Fruit fly (Drosophila melanogaster) whole organism, embryonic: ENCODE results near the gene ATPsyngamma.

Experiments used
- ATbp ChIP-seq: fragments of 200-800 bp; sonication (Bioruptor generic); optimal IDR thresholded peaks from 2 replicates; lab custom pipeline; 2017; ENCODE audit warnings: missing biosample characterization, mild to moderate bottlenecking, missing genetic modification characterization, missing genetic modification reagents
- BEAF-32 ChIP-seq: fragments of 200-800 bp; sonication (Bioruptor generic); optimal IDR thresholded peaks from 3 replicates; lab custom pipeline; 2017; ENCODE audit warnings: missing biosample characterization, missing genetic modification characterization, mild to moderate bottlenecking, moderate library complexity, missing genetic modification reagents
- Bdp1 ChIP-seq: fragments of 200-800 bp; sonication (Bioruptor generic); optimal IDR thresholded peaks from 3 replicates; lab custom pipeline; 2016; ENCODE audit warnings: missing biosample characterization, missing genetic modification characterization
- CG10366 ChIP-seq: fragments of 200-800 bp; sonication (Bioruptor generic); IDR thresholded peaks from 2 replicates; pipeline ENCODE4 v1.3.6; 2022; ENCODE audit warnings: missing biosample characterization, missing genetic modification characterization
- CG10959 ChIP-seq: fragments of 200-800 bp; sonication (Bioruptor generic); IDR thresholded peaks from 2 replicates; pipeline ENCODE4 v1.3.6; 2022; ENCODE audit warnings: missing biosample characterization, missing genetic modification characterization
- CG11398 ChIP-seq: fragments of 200-800 bp; sonication (Bioruptor generic); optimal IDR thresholded peaks from 2 replicates; lab custom pipeline; 2016; ENCODE audit warnings: missing biosample characterization, missing genetic modification characterization
- CG11560 ChIP-seq: fragments of 200-800 bp; sonication (Bioruptor generic); IDR thresholded peaks from 3 replicates; pipeline ENCODE4 v1.3.6; 2022; ENCODE audit warnings: missing biosample characterization, missing genetic modification characterization
- CG12299 ChIP-seq: fragments of 200-800 bp; sonication (Bioruptor generic); optimal IDR thresholded peaks from 2 replicates; lab custom pipeline; 2018; ENCODE audit warnings: missing biosample characterization, mild to moderate bottlenecking, missing genetic modification characterization
- CG13775 ChIP-seq: fragments of 200-800 bp; sonication (Bioruptor generic); optimal IDR thresholded peaks from 3 replicates; lab custom pipeline; 2017; ENCODE audit warnings: missing biosample characterization, mild to moderate bottlenecking, missing genetic modification characterization
- CG14014 ChIP-seq: fragments of 200-800 bp; sonication (Bioruptor generic); IDR thresholded peaks from 2 replicates; pipeline ENCODE4 v1.3.6; 2022; ENCODE audit warnings: missing biosample characterization, missing genetic modification characterization
- CG15269 ChIP-seq: fragments of 200-800 bp; sonication (Bioruptor generic); optimal IDR thresholded peaks from 2 replicates; lab custom pipeline; 2018; ENCODE audit warnings: missing biosample characterization, mild to moderate bottlenecking, missing genetic modification characterization, moderate library complexity
- CG15696 ChIP-seq: fragments of 200-800 bp; sonication (Bioruptor generic); optimal IDR thresholded peaks from 2 replicates; lab custom pipeline; 2019; ENCODE audit warnings: missing biosample characterization, mild to moderate bottlenecking, missing genetic modification characterization, moderate library complexity
- CG17912 ChIP-seq: fragments of 200-800 bp; sonication (Bioruptor generic); optimal IDR thresholded peaks from 2 replicates; lab custom pipeline; 2018; ENCODE audit warnings: missing biosample characterization, mild to moderate bottlenecking, missing genetic modification characterization
- CG18619 ChIP-seq: fragments of 200-800 bp; sonication (Bioruptor generic); optimal IDR thresholded peaks from 3 replicates; lab custom pipeline; 2017; ENCODE audit warnings: missing biosample characterization, mild to moderate bottlenecking, missing genetic modification characterization
- CG2199 ChIP-seq: fragments of 200-800 bp; sonication (Bioruptor generic); IDR thresholded peaks from 3 replicates; pipeline ENCODE4 v1.3.6; 2022; ENCODE audit warnings: missing biosample characterization, missing genetic modification characterization
- CG31388 ChIP-seq: fragments of 200-800 bp; sonication (Bioruptor generic); optimal IDR thresholded peaks from 2 replicates; lab custom pipeline; 2016; ENCODE audit warnings: missing biosample characterization, missing genetic modification characterization
- CG33213 ChIP-seq: fragments of 200-800 bp; sonication (Bioruptor generic); optimal IDR thresholded peaks from 3 replicates; lab custom pipeline; 2016; ENCODE audit warnings: missing biosample characterization, missing genetic modification characterization
- CG3726 ChIP-seq: fragments of 200-800 bp; sonication (Bioruptor generic); IDR thresholded peaks from 3 replicates; pipeline ENCODE4, ENCODE4 v1.3.6; 2022; ENCODE audit warnings: missing biosample characterization, missing genetic modification characterization
- CG4282 ChIP-seq: fragments of 200-800 bp; sonication (Bioruptor generic); optimal IDR thresholded peaks from 2 replicates; lab custom pipeline; 2016; ENCODE audit warnings: missing biosample characterization, missing genetic modification characterization
- CG4424 ChIP-seq: fragments of 200-800 bp; sonication (Bioruptor generic); optimal IDR thresholded peaks from 3 replicates; lab custom pipeline; 2016; ENCODE audit warnings: missing biosample characterization, missing genetic modification characterization
- CG4730 ChIP-seq: fragments of 200-800 bp; sonication (Bioruptor generic); IDR thresholded peaks from 2 replicates; pipeline ENCODE4 v1.3.6; 2022; ENCODE audit warnings: missing biosample characterization, missing genetic modification characterization
- CG6854 ChIP-seq: fragments of 200-800 bp; sonication (Bioruptor generic); optimal IDR thresholded peaks from 3 replicates; lab custom pipeline; 2017; ENCODE audit warnings: missing biosample characterization, mild to moderate bottlenecking, missing genetic modification characterization
- CG7963 ChIP-seq: fragments of 200-800 bp; sonication (Bioruptor generic); IDR thresholded peaks from 3 replicates; pipeline ENCODE4 v1.3.6; 2022; ENCODE audit warnings: missing biosample characterization, missing genetic modification characterization; ENCODE audit not compliant: partially characterized antibody
- CG8089 ChIP-seq: fragments of 200-800 bp; sonication (Bioruptor generic); optimal IDR thresholded peaks from 3 replicates; lab custom pipeline; 2016; ENCODE audit warnings: missing biosample characterization, missing genetic modification characterization
- CG8478 ChIP-seq: fragments of >200 bp; optimal IDR thresholded peaks from 2 replicates; lab custom pipeline; 2018
- D19B ChIP-seq: fragments of 200-800 bp; sonication (Bioruptor generic); optimal IDR thresholded peaks from 2 replicates; lab custom pipeline; 2017; ENCODE audit warnings: missing biosample characterization, mild to moderate bottlenecking, missing genetic modification characterization
- Oaz ChIP-seq: fragments of 200-800 bp; sonication (Bioruptor generic); IDR thresholded peaks from 2 replicates; pipeline ENCODE4 v1.3.6; 2022; ENCODE audit warnings: missing biosample characterization, missing genetic modification characterization
- Oli ChIP-seq: fragments of 200-800 bp; sonication (Bioruptor generic); optimal IDR thresholded peaks from 2 replicates; lab custom pipeline; 2018; ENCODE audit warnings: missing biosample characterization, mild to moderate bottlenecking, missing genetic modification characterization, moderate library complexity
- Ravus ChIP-seq: fragments of 200-800 bp; sonication (Bioruptor generic); IDR thresholded peaks from 2 replicates; pipeline ENCODE4 v1.3.6; 2022; ENCODE audit warnings: missing biosample characterization, missing genetic modification characterization
- Rfx ChIP-seq: fragments of 200-800 bp; sonication (Bioruptor generic); IDR thresholded peaks from 2 replicates; pipeline ENCODE4 v1.3.6; 2022; ENCODE audit warnings: missing biosample characterization, missing genetic modification characterization
- Side ChIP-seq: fragments of 200-800 bp; sonication (Bioruptor generic); optimal IDR thresholded peaks from 2 replicates; lab custom pipeline; 2016; ENCODE audit warnings: missing biosample characterization, missing genetic modification characterization
- Stat92E ChIP-seq, 3 experiments: fragments of >200 bp in 2 of 3; fragments of 200-800 bp in 1 of 3; sonication (Bioruptor generic) in 1 of 3; optimal IDR thresholded peaks; 2 replicates each; lab custom pipeline; 2017 to 2019; ENCODE audit warnings: missing biosample characterization in 3 of 3, missing genetic modification characterization in 3 of 3, mild to moderate bottlenecking in 1 of 3, moderate library complexity in 1 of 3
- Taf1 ChIP-seq: fragments of 200-800 bp; sonication (Bioruptor generic); IDR thresholded peaks from 2 replicates; pipeline ENCODE4 v1.3.6; 2022; ENCODE audit warnings: missing biosample characterization, missing genetic modification characterization
- ash1 ChIP-seq: fragments of 200-800 bp; sonication (Bioruptor generic); optimal IDR thresholded peaks from 2 replicates; lab custom pipeline; 2018; ENCODE audit warnings: missing biosample characterization, mild to moderate bottlenecking, missing genetic modification characterization
- bigmax ChIP-seq: fragments of 200-800 bp; sonication (Bioruptor generic); optimal IDR thresholded peaks from 2 replicates; lab custom pipeline; 2018; ENCODE audit warnings: missing biosample characterization, mild to moderate bottlenecking, missing genetic modification characterization
- chinmo ChIP-seq: fragments of 200-800 bp; sonication (Bioruptor generic); IDR thresholded peaks from 4 replicates; pipeline ENCODE4 v1.3.6; 2022; ENCODE audit warnings: missing biosample characterization, missing genetic modification characterization; ENCODE audit not compliant: partially characterized antibody
- crp ChIP-seq, 2 experiments: fragments of 200-800 bp; sonication (Bioruptor generic); optimal IDR thresholded peaks; 2 replicates in 1 of 2; 3 replicates in 1 of 2; lab custom pipeline; 2017; ENCODE audit warnings: missing biosample characterization in 2 of 2, missing genetic modification characterization in 2 of 2, mild to moderate bottlenecking in 1 of 2, moderate library complexity in 1 of 2
- cwo ChIP-seq: fragments of 200-800 bp; sonication (Bioruptor generic); optimal IDR thresholded peaks from 3 replicates; lab custom pipeline; 2017; ENCODE audit warnings: missing biosample characterization, missing genetic modification characterization, mild to moderate bottlenecking, moderate library complexity, missing genetic modification reagents
- danr ChIP-seq: fragments of 200-800 bp; sonication (Bioruptor generic); IDR thresholded peaks from 2 replicates; pipeline ENCODE4 v1.3.6; 2022; ENCODE audit warnings: missing biosample characterization, missing genetic modification characterization
- dmrt11E ChIP-seq: fragments of 200-800 bp; sonication (Bioruptor generic); optimal IDR thresholded peaks from 3 replicates; lab custom pipeline; 2018; ENCODE audit warnings: missing biosample characterization, mild to moderate bottlenecking, missing genetic modification characterization, moderate library complexity
- eyg ChIP-seq: fragments of 200-800 bp; sonication (Bioruptor generic); optimal IDR thresholded peaks from 3 replicates; lab custom pipeline; 2016; ENCODE audit warnings: missing biosample characterization, missing genetic modification characterization
- fu2 ChIP-seq: fragments of 200-800 bp; sonication (Bioruptor generic); optimal IDR thresholded peaks from 2 replicates; lab custom pipeline; 2016; ENCODE audit warnings: missing biosample characterization, missing genetic modification characterization
- gt ChIP-seq: fragments of 200-800 bp; sonication (Bioruptor generic); IDR thresholded peaks from 2 replicates; pipeline ENCODE4 v1.3.6; 2022; ENCODE audit warnings: missing biosample characterization, missing genetic modification characterization
- hb ChIP-seq: fragments of 200-800 bp; sonication (Bioruptor generic); IDR thresholded peaks from 3 replicates; pipeline ENCODE4 v1.3.6; 2022; ENCODE audit warnings: missing biosample characterization, missing genetic modification characterization; ENCODE audit not compliant: partially characterized antibody
- kah ChIP-seq: fragments of 200-800 bp; sonication (Bioruptor generic); optimal IDR thresholded peaks from 2 replicates; lab custom pipeline; 2018; ENCODE audit warnings: missing biosample characterization, mild to moderate bottlenecking, missing genetic modification characterization
- luna ChIP-seq: fragments of 200-800 bp; sonication (Bioruptor generic); optimal IDR thresholded peaks from 2 replicates; lab custom pipeline; 2016; ENCODE audit warnings: missing biosample characterization, missing genetic modification characterization
- mam ChIP-seq: fragments of 200-800 bp; sonication (Bioruptor generic); optimal IDR thresholded peaks from 3 replicates; lab custom pipeline; 2016; ENCODE audit warnings: missing biosample characterization, missing genetic modification characterization
- onecut ChIP-seq: fragments of 200-800 bp; sonication (Bioruptor generic); IDR thresholded peaks from 2 replicates; pipeline ENCODE4 v1.3.6; 2022; ENCODE audit warnings: missing biosample characterization, missing genetic modification characterization
- pros ChIP-seq: fragments of 200-800 bp; sonication (Bioruptor generic); optimal IDR thresholded peaks from 3 replicates; lab custom pipeline; 2019; ENCODE audit warnings: missing biosample characterization, mild to moderate bottlenecking, missing genetic modification characterization, moderate library complexity
- repo ChIP-seq: fragments of 200-800 bp; sonication (Bioruptor generic); optimal IDR thresholded peaks from 2 replicates; lab custom pipeline; 2016; ENCODE audit warnings: missing biosample characterization, missing genetic modification characterization
- scrt ChIP-seq: fragments of 200-800 bp; sonication (Bioruptor generic); optimal IDR thresholded peaks from 2 replicates; lab custom pipeline; 2018; ENCODE audit warnings: missing biosample characterization, mild to moderate bottlenecking, missing genetic modification characterization, moderate library complexity

Gene ATPsyngamma

DNA sequence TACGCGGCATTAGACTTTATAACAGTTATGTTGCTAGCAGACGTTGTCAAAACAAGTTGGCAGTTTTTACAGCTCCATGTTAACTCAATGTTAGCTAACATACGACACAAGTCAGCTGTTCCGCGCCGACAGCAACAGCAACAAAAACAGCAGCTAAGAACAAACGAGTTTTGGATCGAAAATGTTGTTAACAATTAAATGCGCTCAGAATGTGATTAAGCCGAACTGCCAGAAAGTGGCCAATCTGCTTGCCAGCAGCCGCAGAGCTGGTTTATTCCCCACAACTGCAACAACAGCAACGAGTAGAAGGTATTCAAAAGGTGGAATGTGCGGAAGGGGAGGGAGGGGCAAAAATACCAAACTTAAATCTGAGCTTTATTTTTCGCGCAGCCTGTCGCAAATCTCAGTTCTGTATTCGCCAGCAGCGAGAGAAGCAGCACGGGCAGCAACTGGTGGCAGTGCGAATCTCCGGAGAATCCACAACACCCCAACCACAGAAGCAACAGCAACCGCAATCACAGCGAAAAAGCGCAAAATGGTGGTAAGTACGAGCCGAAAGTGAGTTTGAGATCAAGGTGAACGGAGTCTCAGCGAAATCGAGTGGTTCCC, 25.8 kb downstream of the ATPsyngamma start, which contains the start of gene Pcd (continued):
- no peak for TF ChIP-seq D19B (GFP tag; lab: Kevin White, UChicago)
- no peak for TF ChIP-seq mam
- no peak for TF ChIP-seq gt (GFP tag; lab: Robert Waterston, UW)
- no peak for TF ChIP-seq cwo (GFP tag; lab: Kevin White, UChicago)
- TF ChIP-seq CG11560 (tag; lab: Robert Waterston, UW), result no peak
- TF ChIP-seq eyg (GFP tag; lab: Kevin White, UChicago), result no peak
- no peak for TF ChIP-seq CG12299 (tag; lab: Kevin White, UChicago)
- TF ChIP-seq CG8478 (lab: Kevin White, UChicago), result no peak
- no peak for TF ChIP-seq CG15696 (tag; lab: Kevin White, UChicago)
- no peak for TF ChIP-seq luna (GFP tag; lab: Kevin White, UChicago)
- no peak for TF ChIP-seq CG15269
- TF ChIP-seq CG4730 (GFP tag; lab: Robert Waterston, UW), result no peak
- TF ChIP-seq dmrt11E, result no peak
- no peak for TF ChIP-seq Bdp1
- no peak for TF ChIP-seq BEAF-32
- TF ChIP-seq Taf1 (GFP tag; lab: Robert Waterston, UW), result no peak
- no peak for TF ChIP-seq CG10959
- no peak for TF ChIP-seq pros (GFP tag; lab: Kevin White, UChicago)
- TF ChIP-seq Stat92E (GFP tag; optimal IDR thresholded peaks at IDR 0.05; lab: Kevin White, UChicago), result peak in 1 of 3 experiments; percentile 53
- TF ChIP-seq danr (GFP tag; lab: Robert Waterston, UW), result no peak
- no peak for TF ChIP-seq CG31388
- no peak for TF ChIP-seq CG18619 (GFP tag; lab: Kevin White, UChicago)
- peak; percentile 55 to 94 for TF ChIP-seq crp (GFP tag; optimal IDR thresholded peaks at IDR 0.05; lab: Kevin White, UChicago)
- TF ChIP-seq CG3726 (GFP tag; lab: Robert Waterston, UW), result no peak
- TF ChIP-seq CG14014, result no peak
- peak; percentile 96 for TF ChIP-seq chinmo (GFP tag; lab: Robert Waterston, UW)
- no peak for TF ChIP-seq CG2199 (GFP tag; lab: Robert Waterston, UW)
- TF ChIP-seq fu2, result no peak
- no peak for TF ChIP-seq CG8089 (GFP tag; lab: Kevin White, UChicago)
- no peak for TF ChIP-seq CG6854 (GFP tag; lab: Kevin White, UChicago)
- TF ChIP-seq onecut, result no peak
- TF ChIP-seq CG4424 (GFP tag; lab: Kevin White, UChicago), result no peak
- no peak for TF ChIP-seq ash1 (GFP tag; lab: Kevin White, UChicago)
- TF ChIP-seq Oaz, result no peak
- TF ChIP-seq kah (GFP tag; lab: Kevin White, UChicago), result no peak
- no peak for TF ChIP-seq Ravus
- TF ChIP-seq CG7963, result no peak
- no peak for TF ChIP-seq CG4282
- TF ChIP-seq scrt (GFP tag; lab: Kevin White, UChicago), result peak; percentile 90
- no peak for TF ChIP-seq CG33213 (GFP tag; lab: Kevin White, UChicago)
- no peak for TF ChIP-seq Side (GFP tag; lab: Kevin White, UChicago)
- TF ChIP-seq CG17912 (GFP tag; lab: Kevin White, UChicago), result no peak
- TF ChIP-seq ATbp (GFP tag; lab: Kevin White, UChicago), result no peak
- TF ChIP-seq Rfx (GFP tag; lab: Robert Waterston, UW), result no peak
- no peak for TF ChIP-seq Oli
- TF ChIP-seq CG13775, result no peak
- no peak for TF ChIP-seq bigmax
- no peak for TF ChIP-seq CG10366 (GFP tag; lab: Robert Waterston, UW)
- no peak for TF ChIP-seq hb
- TF ChIP-seq repo (GFP tag; lab: Kevin White, UChicago), result no peak
- TF ChIP-seq CG11398 (GFP tag; lab: Kevin White, UChicago), result no peak
